Fruit fly (Drosophila melanogaster) whole organism, embryonic: Measurements from ENCODE around the gene Datp.

Experiments
- Atf-2 ChIP-seq: fragments of 200-800 bp; sonication (Bioruptor generic); optimal IDR thresholded peaks from 2 replicates; lab custom pipeline; 2016; ENCODE audit warnings: missing biosample characterization, missing genetic modification characterization
- Bteb2 ChIP-seq: fragments of 200-800 bp; sonication (Bioruptor generic); optimal IDR thresholded peaks from 2 replicates; lab custom pipeline; 2016; ENCODE audit warnings: missing biosample characterization, missing genetic modification characterization
- CG10366 ChIP-seq: fragments of 200-800 bp; sonication (Bioruptor generic); IDR thresholded peaks from 2 replicates; pipeline ENCODE4 v1.3.6; 2022; ENCODE audit warnings: missing biosample characterization, missing genetic modification characterization
- CG11247 ChIP-seq: fragments of 200-800 bp; sonication (Bioruptor generic); IDR thresholded peaks from 2 replicates; pipeline ENCODE4 v1.3.6; 2022; ENCODE audit warnings: missing biosample characterization, missing genetic modification characterization
- CG11456 ChIP-seq: fragments of 200-800 bp; sonication (Bioruptor generic); IDR thresholded peaks from 3 replicates; pipeline ENCODE4 v1.3.6; 2022; ENCODE audit warnings: missing biosample characterization, missing genetic modification characterization
- CG11560 ChIP-seq: fragments of 200-800 bp; sonication (Bioruptor generic); IDR thresholded peaks from 3 replicates; pipeline ENCODE4 v1.3.6; 2022; ENCODE audit warnings: missing biosample characterization, missing genetic modification characterization
- CG13296 ChIP-seq: fragments of 200-800 bp; sonication (Bioruptor generic); optimal IDR thresholded peaks from 3 replicates; lab custom pipeline; 2018; ENCODE audit warnings: missing biosample characterization, mild to moderate bottlenecking, missing genetic modification characterization
- CG13624 ChIP-seq: fragments of 200-800 bp; sonication (Bioruptor generic); optimal IDR thresholded peaks from 2 replicates; lab custom pipeline; 2016; ENCODE audit warnings: missing biosample characterization, missing genetic modification characterization
- CG14441 ChIP-seq: fragments of 200-800 bp; sonication (Bioruptor generic); IDR thresholded peaks from 2 replicates; pipeline ENCODE4 v1.3.6; 2022; ENCODE audit warnings: missing biosample characterization, missing genetic modification characterization
- CG14860 ChIP-seq: fragments of 200-800 bp; sonication (Bioruptor generic); IDR thresholded peaks from 3 replicates; pipeline ENCODE4 v1.3.6; 2022; ENCODE audit warnings: missing biosample characterization, missing genetic modification characterization; ENCODE audit not compliant: partially characterized antibody
- CG15269 ChIP-seq: fragments of 200-800 bp; sonication (Bioruptor generic); optimal IDR thresholded peaks from 2 replicates; lab custom pipeline; 2018; ENCODE audit warnings: missing biosample characterization, mild to moderate bottlenecking, missing genetic modification characterization, moderate library complexity
- CG15696 ChIP-seq: fragments of 200-800 bp; sonication (Bioruptor generic); optimal IDR thresholded peaks from 2 replicates; lab custom pipeline; 2019; ENCODE audit warnings: missing biosample characterization, mild to moderate bottlenecking, missing genetic modification characterization, moderate library complexity
- CG1603 ChIP-seq: fragments of 200-800 bp; sonication (Bioruptor generic); optimal IDR thresholded peaks from 2 replicates; lab custom pipeline; 2019; ENCODE audit warnings: missing biosample characterization, mild to moderate bottlenecking, missing genetic modification characterization, moderate library complexity
- CG18011 ChIP-seq: fragments of 200-800 bp; sonication (Bioruptor generic); optimal IDR thresholded peaks from 2 replicates; lab custom pipeline; 2017; ENCODE audit warnings: missing biosample characterization, missing genetic modification characterization, mild to moderate bottlenecking, moderate library complexity, missing genotype
- CG18262 ChIP-seq: fragments of 200-800 bp; optimal IDR thresholded peaks from 3 replicates; lab custom pipeline; 2019; ENCODE audit warnings: missing biosample characterization, mild to moderate bottlenecking, missing genetic modification characterization, moderate library complexity
- CG31365 ChIP-seq: fragments of 200-800 bp; sonication (Bioruptor generic); optimal IDR thresholded peaks from 2 replicates; lab custom pipeline; 2018; ENCODE audit warnings: missing biosample characterization, mild to moderate bottlenecking, missing genetic modification characterization
- CG32767 ChIP-seq: fragments of 200-800 bp; sonication (Bioruptor generic); IDR thresholded peaks from 2 replicates; pipeline ENCODE4 v1.3.6; 2022; ENCODE audit warnings: missing biosample characterization, missing genetic modification characterization
- CG33213 ChIP-seq: fragments of 200-800 bp; sonication (Bioruptor generic); optimal IDR thresholded peaks from 3 replicates; lab custom pipeline; 2016; ENCODE audit warnings: missing biosample characterization, missing genetic modification characterization
- CG3838 ChIP-seq: fragments of 200-800 bp; sonication (Bioruptor generic); optimal IDR thresholded peaks from 3 replicates; lab custom pipeline; 2016; ENCODE audit warnings: missing biosample characterization, missing genetic modification characterization
- CG3995 ChIP-seq: fragments of 200-800 bp; sonication (Bioruptor generic); optimal IDR thresholded peaks from 3 replicates; lab custom pipeline; 2016; ENCODE audit warnings: missing biosample characterization, missing genetic modification characterization
- CG4730 ChIP-seq: fragments of 200-800 bp; sonication (Bioruptor generic); IDR thresholded peaks from 2 replicates; pipeline ENCODE4 v1.3.6; 2022; ENCODE audit warnings: missing biosample characterization, missing genetic modification characterization
- CG7987 ChIP-seq: fragments of 200-800 bp; sonication (Bioruptor generic); optimal IDR thresholded peaks from 2 replicates; lab custom pipeline; 2018; ENCODE audit warnings: missing biosample characterization, mild to moderate bottlenecking, missing genetic modification characterization, moderate library complexity
- CG9437 ChIP-seq: fragments of 200-800 bp; sonication (Bioruptor generic); optimal IDR thresholded peaks from 2 replicates; lab custom pipeline; 2018; ENCODE audit warnings: missing biosample characterization, mild to moderate bottlenecking, missing genetic modification characterization
- CG9932 ChIP-seq: fragments of 200-800 bp; sonication (Bioruptor generic); IDR thresholded peaks from 2 replicates; pipeline ENCODE4 v1.3.6; 2022; ENCODE audit warnings: missing biosample characterization, missing genetic modification characterization
- CHES-1-like ChIP-seq: fragments of 200-800 bp; sonication (Bioruptor generic); optimal IDR thresholded peaks from 2 replicates; lab custom pipeline; 2016; ENCODE audit warnings: missing biosample characterization, missing genetic modification characterization
- CTCF ChIP-seq: fragments of 200-800 bp; sonication (Bioruptor generic); optimal IDR thresholded peaks from 2 replicates; lab custom pipeline; 2017; ENCODE audit warnings: missing biosample characterization, mild to moderate bottlenecking, missing genetic modification characterization, moderate library complexity
- CoRest ChIP-seq: fragments of 200-800 bp; sonication (Bioruptor generic); optimal IDR thresholded peaks from 3 replicates; lab custom pipeline; 2018; ENCODE audit warnings: missing biosample characterization, mild to moderate bottlenecking, missing genetic modification characterization, moderate library complexity
- Ets65A ChIP-seq: fragments of 200-800 bp; sonication (Bioruptor generic); peaks from one replicate; lab custom pipeline; 2016; ENCODE audit warnings: missing biosample characterization, missing genetic modification characterization
- Fer3 ChIP-seq: fragments of 200-800 bp; sonication (Bioruptor generic); optimal IDR thresholded peaks from 2 replicates; lab custom pipeline; 2018; ENCODE audit warnings: missing biosample characterization, mild to moderate bottlenecking, missing genetic modification characterization, moderate library complexity
- Nf-YB ChIP-seq: fragments of 200-800 bp; sonication (Bioruptor generic); optimal IDR thresholded peaks from 3 replicates; lab custom pipeline; 2019; ENCODE audit warnings: missing biosample characterization, mild to moderate bottlenecking, missing genetic modification characterization, moderate library complexity
- Oaz ChIP-seq: fragments of 200-800 bp; sonication (Bioruptor generic); IDR thresholded peaks from 2 replicates; pipeline ENCODE4 v1.3.6; 2022; ENCODE audit warnings: missing biosample characterization, missing genetic modification characterization
- Optix ChIP-seq: fragments of 200-800 bp; sonication (Bioruptor generic); IDR thresholded peaks from 3 replicates; pipeline ENCODE4 v1.3.6; 2022; ENCODE audit warnings: missing biosample characterization, missing genetic modification characterization
- Rfx ChIP-seq: fragments of 200-800 bp; sonication (Bioruptor generic); IDR thresholded peaks from 2 replicates; pipeline ENCODE4 v1.3.6; 2022; ENCODE audit warnings: missing biosample characterization, missing genetic modification characterization
- Sox100B ChIP-seq: fragments of 200-800 bp; sonication (Bioruptor generic); optimal IDR thresholded peaks from 3 replicates; lab custom pipeline; 2018; ENCODE audit warnings: missing biosample characterization, mild to moderate bottlenecking, missing genetic modification characterization
- bcd ChIP-seq: fragments of 200-800 bp; sonication (Bioruptor generic); optimal IDR thresholded peaks from 2 replicates; lab custom pipeline; 2017; ENCODE audit warnings: missing biosample characterization, mild to moderate bottlenecking, missing genetic modification characterization
- chm ChIP-seq: fragments of 200-800 bp; sonication (Bioruptor generic); IDR thresholded peaks from 2 replicates; pipeline ENCODE4 v1.3.6; 2022; ENCODE audit warnings: missing biosample characterization, missing genetic modification characterization
- ci ChIP-seq: fragments of 200-800 bp; sonication (Bioruptor generic); IDR thresholded peaks from 3 replicates; pipeline ENCODE4 v1.3.6; 2022; ENCODE audit warnings: missing biosample characterization, missing genetic modification characterization
- crp ChIP-seq, 2 experiments: fragments of 200-800 bp; sonication (Bioruptor generic); optimal IDR thresholded peaks; 2 replicates in 1 of 2; 3 replicates in 1 of 2; lab custom pipeline; 2017; ENCODE audit warnings: missing biosample characterization in 2 of 2, missing genetic modification characterization in 2 of 2, mild to moderate bottlenecking in 1 of 2, moderate library complexity in 1 of 2
- dan ChIP-seq: fragments of 200-800 bp; sonication (Bioruptor generic); IDR thresholded peaks from 2 replicates; pipeline ENCODE4 v1.3.6; 2022; ENCODE audit warnings: missing biosample characterization, missing genetic modification characterization
- dati ChIP-seq: fragments of 200-800 bp; sonication (Bioruptor generic); IDR thresholded peaks from 2 replicates; pipeline ENCODE4 v1.3.6; 2022; ENCODE audit warnings: missing biosample characterization, missing genetic modification characterization
- fd3F ChIP-seq: fragments of 200-800 bp; sonication (Bioruptor generic); optimal IDR thresholded peaks from 2 replicates; lab custom pipeline; 2018; ENCODE audit warnings: missing biosample characterization, mild to moderate bottlenecking, missing genetic modification characterization, moderate library complexity
- fd96Cb ChIP-seq: fragments of 200-800 bp; sonication (Bioruptor generic); optimal IDR thresholded peaks from 2 replicates; lab custom pipeline; 2018; ENCODE audit warnings: missing biosample characterization, mild to moderate bottlenecking, missing genetic modification characterization, moderate library complexity
- hb ChIP-seq: fragments of 200-800 bp; sonication (Bioruptor generic); IDR thresholded peaks from 3 replicates; pipeline ENCODE4 v1.3.6; 2022; ENCODE audit warnings: missing biosample characterization, missing genetic modification characterization; ENCODE audit not compliant: partially characterized antibody
- hkb ChIP-seq, 2 experiments: fragments of 200-800 bp in 1 of 2; fragments of >200 bp in 1 of 2; sonication (Bioruptor generic) in 1 of 2; IDR thresholded peaks in 1 of 2; optimal IDR thresholded peaks in 1 of 2; 2 replicates each; pipeline versions ENCODE4 v1.3.6 to Lab custom; 2017 to 2022; ENCODE audit warnings: missing biosample characterization in 1 of 2, missing genetic modification characterization in 1 of 2
- jing ChIP-seq: fragments of 200-800 bp; sonication (Bioruptor generic); optimal IDR thresholded peaks from 2 replicates; lab custom pipeline; 2018; ENCODE audit warnings: missing biosample characterization, mild to moderate bottlenecking, missing genetic modification characterization
- otp ChIP-seq: fragments of 200-800 bp; sonication (Bioruptor generic); IDR thresholded peaks from 3 replicates; pipeline ENCODE4, ENCODE4 v1.3.6; 2022; ENCODE audit warnings: missing biosample characterization, missing genetic modification characterization
- sna ChIP-seq: fragments of 200-800 bp; sonication (Bioruptor generic); IDR thresholded peaks from 2 replicates; pipeline ENCODE4 v1.3.6; 2022; ENCODE audit warnings: missing biosample characterization, missing genetic modification characterization; ENCODE audit not compliant: partially characterized antibody
- stc ChIP-seq: fragments of 200-800 bp; sonication (Bioruptor generic); IDR thresholded peaks from 2 replicates; pipeline ENCODE4 v1.3.6; 2022; ENCODE audit warnings: missing biosample characterization, missing genetic modification characterization

Gene Datp

dm6 chr2L:9924765-9925164, 13.8 kb downstream of the Datp start, which contains the start of the genes TbCMF46 and CG42366:
Gene TbCMF46 (minus strand): TSS chr2L:9924865.
Gene CG42366 (plus strand): TSS chr2L:9925161.
- peak; percentile 32; the same call in 1 of the 2 replicates for TF ChIP-seq Rfx (GFP tag; lab: Robert Waterston, UW)
- TF ChIP-seq CG11456 (GFP tag; lab: Robert Waterston, UW): 0 out of 3 replicates have a peak, but pooled peaks have one; percentile 33
- TF ChIP-seq Atf-2 (GFP tag; lab: Kevin White, UChicago): no peak
- 0 out of 2 replicates have a peak, but pooled peaks have one; percentile 33 for TF ChIP-seq CG11247 (GFP tag; lab: Robert Waterston, UW)
- no peak for TF ChIP-seq stc (GFP tag; lab: Robert Waterston, UW)
- TF ChIP-seq CG11560: 0 out of 3 replicates have a peak, but pooled peaks have one; percentile 28

dm6 chr2L:9921401-9921800, 17.2 kb downstream of the Datp start, which contains the start of gene CG4592:
Gene CG4592 (plus strand): TSS chr2L:9921633.
- TF ChIP-seq CG4730 (GFP tag; lab: Robert Waterston, UW) (no peak), CG14441 (GFP tag; lab: Robert Waterston, UW) (peak; percentile 53; the same call in 1 of the 2 replicates), dan (no peak), Optix (GFP tag; lab: Robert Waterston, UW) (0 out of 3 replicates have a peak, but pooled peaks have one; percentile 34), CG7987 (GFP tag; lab: Kevin White, UChicago) (peak; percentile 78), jing (GFP tag; lab: Kevin White, UChicago) (no peak), bcd (peak; percentile 59), ci (peak; percentile 90), CG13296 (GFP tag; lab: Kevin White, UChicago) (peak; percentile 52), CG15696 (peak; percentile 39), hb (GFP tag; lab: Robert Waterston, UW) (no peak), Sox100B (no peak), CG1603 (peak; percentile 67), Bteb2 (peak; percentile 28), CG32767 (peak; percentile 56; the same call in 1 of the 2 replicates), fd3F (GFP tag; lab: Kevin White, UChicago) (peak; percentile 42), CG9932 (GFP tag; lab: Robert Waterston, UW) (peak; percentile 57), CG15269 (no peak), CG3995 (GFP tag; lab: Kevin White, UChicago) (no peak), dati (GFP tag; lab: Robert Waterston, UW) (0 out of 2 replicates have a peak, but pooled peaks have one; percentile 35), Oaz (GFP tag; lab: Robert Waterston, UW) (no peak; the same call in 1 of the 2 replicates), CG3838 (GFP tag; lab: Kevin White, UChicago) (peak; percentile 5), CTCF (GFP tag; lab: Kevin White, UChicago) (no peak), CG18262 (tag; lab: Kevin White, UChicago) (no peak), CG18011 (peak; percentile 26), Ets65A (GFP tag; lab: Kevin White, UChicago) (peak; percentile 90), CG14860 (GFP tag; lab: Robert Waterston, UW) (no peak), chm (GFP tag; lab: Robert Waterston, UW) (peak; percentile 90), hkb (optimal IDR thresholded peaks at IDR 0.05; lab: Kevin White, UChicago) (no peak), hkb (GFP tag; IDR thresholded peaks at IDR 0.05; lab: Robert Waterston, UW) (peak; percentile 84), CoRest (tag; lab: Kevin White, UChicago) (peak; percentile 64), otp (GFP tag; lab: Robert Waterston, UW) (peak; percentile 67; the same call in 1 of the 3 replicates), CG33213 (peak; percentile 12), Nf-YB (GFP tag; lab: Kevin White, UChicago) (peak; percentile 23), CHES-1-like (GFP tag; lab: Kevin White, UChicago) (no peak), CG9437 (GFP tag; lab: Kevin White, UChicago) (peak; percentile 41), crp (GFP tag; optimal IDR thresholded peaks at IDR 0.05; lab: Kevin White, UChicago) (peak; percentile 69 to 92), sna (GFP tag; lab: Robert Waterston, UW) (no peak), Fer3 (tag; lab: Kevin White, UChicago) (peak; percentile 67), CG31365 (tag; lab: Kevin White, UChicago) (peak; percentile 11), CG10366 (GFP tag; lab: Robert Waterston, UW) (peak; percentile 72), CG13624 (GFP tag; lab: Kevin White, UChicago) (no peak), fd96Cb (tag; lab: Kevin White, UChicago) (peak; percentile 41)
